Fruit fly (Drosophila melanogaster) whole organism, embryonic: ENCODE results near the gene Bace.

Experiments
- CG11456 ChIP-seq: fragments of 200-800 bp; sonication (Bioruptor generic); IDR thresholded peaks from 3 replicates; pipeline ENCODE4 v1.3.6; 2022; ENCODE audit warnings: missing biosample characterization, missing genetic modification characterization
- CG12219 ChIP-seq: fragments of 200-800 bp; sonication (Bioruptor generic); optimal IDR thresholded peaks from 3 replicates; lab custom pipeline; 2018; ENCODE audit warnings: missing biosample characterization, mild to moderate bottlenecking, missing genetic modification characterization
- CG15514 ChIP-seq: fragments of 200-800 bp; sonication (Bioruptor generic); optimal IDR thresholded peaks from 3 replicates; lab custom pipeline; 2017; ENCODE audit warnings: missing biosample characterization, missing genetic modification characterization, mild to moderate bottlenecking, moderate library complexity, missing genetic modification reagents
- CG42726 ChIP-seq: fragments of 200-800 bp; sonication (Bioruptor generic); IDR thresholded peaks from 2 replicates; pipeline ENCODE4 v1.3.6; 2022; ENCODE audit warnings: missing biosample characterization, missing genetic modification characterization; ENCODE audit not compliant: partially characterized antibody
- CG7839 ChIP-seq: fragments of 200-800 bp; sonication (Bioruptor generic); optimal IDR thresholded peaks from 3 replicates; lab custom pipeline; 2018; ENCODE audit warnings: missing biosample characterization, mild to moderate bottlenecking, missing genetic modification characterization, moderate library complexity
- hkb ChIP-seq, 2 experiments: fragments of 200-800 bp in 1 of 2; fragments of >200 bp in 1 of 2; sonication (Bioruptor generic) in 1 of 2; IDR thresholded peaks in 1 of 2; optimal IDR thresholded peaks in 1 of 2; 2 replicates each; pipeline versions ENCODE4 v1.3.6 to Lab custom; 2017 to 2022; ENCODE audit warnings: missing biosample characterization in 1 of 2, missing genetic modification characterization in 1 of 2
- mam ChIP-seq: fragments of 200-800 bp; sonication (Bioruptor generic); optimal IDR thresholded peaks from 3 replicates; lab custom pipeline; 2016; ENCODE audit warnings: missing biosample characterization, missing genetic modification characterization

dm6 chr2L:8530189-8530588 lies 34.1 kb upstream of the Bace start:
- TF ChIP-seq CG11456: no peak
- TF ChIP-seq hkb (optimal IDR thresholded peaks at IDR 0.05; lab: Kevin White, UChicago): no peak
- TF ChIP-seq hkb (GFP tag; IDR thresholded peaks at IDR 0.05; lab: Robert Waterston, UW): no peak
- no peak for TF ChIP-seq CG12219 (GFP tag; lab: Kevin White, UChicago)
- TF ChIP-seq mam (GFP tag; lab: Kevin White, UChicago): no peak
- no peak for TF ChIP-seq CG42726 (GFP tag; lab: Robert Waterston, UW)
- TF ChIP-seq CG15514 (GFP tag; lab: Kevin White, UChicago): no peak
- TF ChIP-seq CG7839 (tag; lab: Kevin White, UChicago): no peak
